Fruit fly (Drosophila melanogaster) whole organism, embryonic: Measurements from ENCODE around the gene Jhbp2.
A peak's percentile ranks its signal among the peaks of the same experiment; 100 is the strongest.

Experiments
- Atf3 ChIP-seq: fragments of 200-800 bp; sonication (Bioruptor generic); optimal IDR thresholded peaks from 3 replicates; lab custom pipeline; 2016; ENCODE audit warnings: missing biosample characterization, missing genetic modification characterization
- CG10366 ChIP-seq: fragments of 200-800 bp; sonication (Bioruptor generic); IDR thresholded peaks from 2 replicates; pipeline ENCODE4 v1.3.6; 2022; ENCODE audit warnings: missing biosample characterization, missing genetic modification characterization
- CG10959 ChIP-seq: fragments of 200-800 bp; sonication (Bioruptor generic); IDR thresholded peaks from 2 replicates; pipeline ENCODE4 v1.3.6; 2022; ENCODE audit warnings: missing biosample characterization, missing genetic modification characterization
- CG12071 ChIP-seq: fragments of 200-800 bp; sonication (Bioruptor generic); optimal IDR thresholded peaks from 3 replicates; lab custom pipeline; 2018; ENCODE audit warnings: missing biosample characterization, mild to moderate bottlenecking, missing genetic modification characterization
- CG18262 ChIP-seq: fragments of 200-800 bp; optimal IDR thresholded peaks from 3 replicates; lab custom pipeline; 2019; ENCODE audit warnings: missing biosample characterization, mild to moderate bottlenecking, missing genetic modification characterization, moderate library complexity
- CG2120 ChIP-seq: fragments of 200-800 bp; sonication (Bioruptor generic); optimal IDR thresholded peaks from 3 replicates; lab custom pipeline; 2016; ENCODE audit warnings: missing biosample characterization, missing genetic modification characterization
- CG30403 ChIP-seq: fragments of 200-800 bp; sonication (Bioruptor generic); optimal IDR thresholded peaks from 3 replicates; lab custom pipeline; 2016; ENCODE audit warnings: missing biosample characterization, missing genetic modification characterization
- CG3065 ChIP-seq: fragments of 200-800 bp; sonication (Bioruptor generic); optimal IDR thresholded peaks from 2 replicates; lab custom pipeline; 2016; ENCODE audit warnings: missing biosample characterization, missing genetic modification characterization
- CG32767 ChIP-seq: fragments of 200-800 bp; sonication (Bioruptor generic); IDR thresholded peaks from 2 replicates; pipeline ENCODE4 v1.3.6; 2022; ENCODE audit warnings: missing biosample characterization, missing genetic modification characterization
- CG4424 ChIP-seq: fragments of 200-800 bp; sonication (Bioruptor generic); optimal IDR thresholded peaks from 3 replicates; lab custom pipeline; 2016; ENCODE audit warnings: missing biosample characterization, missing genetic modification characterization
- CG4707 ChIP-seq: fragments of 200-800 bp; sonication (Bioruptor generic); optimal IDR thresholded peaks from 2 replicates; lab custom pipeline; 2018; ENCODE audit warnings: missing biosample characterization, mild to moderate bottlenecking, missing genetic modification characterization, moderate library complexity
- CG4820 ChIP-seq: fragments of 200-800 bp; sonication (Bioruptor generic); optimal IDR thresholded peaks from 3 replicates; lab custom pipeline; 2016; ENCODE audit warnings: missing biosample characterization, missing genetic modification characterization
- CG4854 ChIP-seq: fragments of 200-800 bp; sonication (Bioruptor generic); optimal IDR thresholded peaks from 2 replicates; lab custom pipeline; 2016; ENCODE audit warnings: missing biosample characterization, missing genetic modification characterization, inconsistent platforms
- CG7357 ChIP-seq: fragments of 200-800 bp; sonication (Bioruptor generic); IDR thresholded peaks from 3 replicates; pipeline ENCODE4 v1.3.6; 2022; ENCODE audit warnings: missing biosample characterization, missing genetic modification characterization
- CG7963 ChIP-seq: fragments of 200-800 bp; sonication (Bioruptor generic); IDR thresholded peaks from 3 replicates; pipeline ENCODE4 v1.3.6; 2022; ENCODE audit warnings: missing biosample characterization, missing genetic modification characterization; ENCODE audit not compliant: partially characterized antibody
- CG9727 ChIP-seq: fragments of 200-800 bp; sonication (Bioruptor generic); optimal IDR thresholded peaks from 3 replicates; lab custom pipeline; 2017; ENCODE audit warnings: missing biosample characterization, mild to moderate bottlenecking, missing genetic modification characterization
- CG9797 ChIP-seq: fragments of 200-800 bp; sonication (Bioruptor generic); optimal IDR thresholded peaks from 3 replicates; lab custom pipeline; 2018; ENCODE audit warnings: missing biosample characterization, mild to moderate bottlenecking, missing genetic modification characterization
- Chrac-16 ChIP-seq: fragments of 200-800 bp; sonication (Bioruptor generic); optimal IDR thresholded peaks from 3 replicates; lab custom pipeline; 2016; ENCODE audit warnings: missing biosample characterization, missing genetic modification characterization
- Deaf1 ChIP-seq: fragments of 200-800 bp; optimal IDR thresholded peaks from 3 replicates; lab custom pipeline; 2019; ENCODE audit warnings: missing biosample characterization, mild to moderate bottlenecking, missing genetic modification characterization, moderate library complexity
- HLH4C ChIP-seq: fragments of 200-800 bp; sonication (Bioruptor generic); IDR thresholded peaks from 3 replicates; pipeline ENCODE4 v1.3.6; 2022; ENCODE audit warnings: missing biosample characterization, missing genetic modification characterization; ENCODE audit not compliant: partially characterized antibody
- HmgD ChIP-seq: fragments of 200-800 bp; sonication (Bioruptor generic); optimal IDR thresholded peaks from 3 replicates; lab custom pipeline; 2016; ENCODE audit warnings: missing biosample characterization, missing genetic modification characterization
- Med ChIP-seq: fragments of 200-800 bp; sonication (Bioruptor generic); peaks from one replicate; lab custom pipeline; 2016; ENCODE audit warnings: missing biosample characterization, missing genetic modification characterization, mild to moderate bottlenecking, inconsistent platforms, moderate library complexity
- NFAT ChIP-seq: fragments of 200-800 bp; sonication (Bioruptor generic); IDR thresholded peaks from 2 replicates; pipeline ENCODE4 v1.3.6; 2022; ENCODE audit warnings: missing biosample characterization, missing genetic modification characterization
- Nf-YA ChIP-seq: fragments of 200-800 bp; sonication (Bioruptor generic); IDR thresholded peaks from 2 replicates; pipeline ENCODE4 v1.3.6; 2022; ENCODE audit warnings: missing biosample characterization, missing genetic modification characterization
- Oaz ChIP-seq: fragments of 200-800 bp; sonication (Bioruptor generic); IDR thresholded peaks from 2 replicates; pipeline ENCODE4 v1.3.6; 2022; ENCODE audit warnings: missing biosample characterization, missing genetic modification characterization
- Pdp1 ChIP-seq, 2 experiments: fragments of 200-800 bp; sonication (Bioruptor generic); optimal IDR thresholded peaks; 3 replicates each; lab custom pipeline; 2016; ENCODE audit warnings: missing biosample characterization in 2 of 2, missing genetic modification characterization in 2 of 2, mild to moderate bottlenecking in 1 of 2, moderate library complexity in 1 of 2
- Trl ChIP-seq, 3 experiments: fragments of >200 bp in 2 of 3; fragments of 200-800 bp in 1 of 3; sonication (Bioruptor generic) in 1 of 3; optimal IDR thresholded peaks; 2 replicates in 1 of 3; 3 replicates in 2 of 3; lab custom pipeline; 2016 to 2017; ENCODE audit warnings: missing biosample characterization in 1 of 3, missing genetic modification characterization in 1 of 3
- YL-1 ChIP-seq: fragments of 200-800 bp; sonication (Bioruptor generic); optimal IDR thresholded peaks from 3 replicates; lab custom pipeline; 2017; ENCODE audit warnings: missing biosample characterization, mild to moderate bottlenecking, missing genetic modification characterization
- dpn ChIP-seq, 2 experiments: fragments of 200-800 bp; sonication (Bioruptor generic); optimal IDR thresholded peaks; 3 replicates each; lab custom pipeline; 2016; ENCODE audit warnings: missing biosample characterization in 2 of 2, missing genetic modification characterization in 2 of 2
- dysf ChIP-seq: fragments of 200-800 bp; sonication (Bioruptor generic); IDR thresholded peaks from 3 replicates; pipeline ENCODE4 v1.3.6; 2022; ENCODE audit warnings: missing biosample characterization, missing genetic modification characterization
- hkb ChIP-seq, 2 experiments: fragments of 200-800 bp in 1 of 2; fragments of >200 bp in 1 of 2; sonication (Bioruptor generic) in 1 of 2; IDR thresholded peaks in 1 of 2; optimal IDR thresholded peaks in 1 of 2; 2 replicates each; pipeline versions ENCODE4 v1.3.6 to Lab custom; 2017 to 2022; ENCODE audit warnings: missing biosample characterization in 1 of 2, missing genetic modification characterization in 1 of 2
- insv ChIP-seq, 2 experiments: fragments of 200-800 bp; sonication (Bioruptor generic); optimal IDR thresholded peaks; 3 replicates each; lab custom pipeline; 2016 to 2018; ENCODE audit warnings: missing biosample characterization in 2 of 2, missing genetic modification characterization in 2 of 2
- nmo ChIP-seq: fragments of 200-800 bp; sonication (Bioruptor generic); optimal IDR thresholded peaks from 2 replicates; lab custom pipeline; 2018; ENCODE audit warnings: missing biosample characterization, mild to moderate bottlenecking, missing genetic modification characterization, moderate library complexity
- org-1 ChIP-seq: fragments of 200-800 bp; sonication (Bioruptor generic); optimal IDR thresholded peaks from 2 replicates; lab custom pipeline; 2017; ENCODE audit warnings: missing biosample characterization, missing genetic modification characterization
- pan ChIP-seq, 4 experiments: fragments of >200 bp in 3 of 4; fragments of 200-800 bp in 1 of 4; sonication (Bioruptor generic) in 1 of 4; optimal IDR thresholded peaks in 3 of 4; IDR thresholded peaks in 1 of 4; 2 replicates each; pipeline versions ENCODE4 v1.3.6 to Lab custom; 2017 to 2022; ENCODE audit warnings: missing biosample characterization in 2 of 4, missing genetic modification characterization in 2 of 4, mixed read lengths in 1 of 4
- prd ChIP-seq, 3 experiments: fragments of >200 bp in 2 of 3; fragments of 200-800 bp in 1 of 3; sonication (Bioruptor generic) in 1 of 3; optimal IDR thresholded peaks in 2 of 3; IDR thresholded peaks in 1 of 3; 2 replicates in 2 of 3; 3 replicates in 1 of 3; pipeline versions ENCODE4 v1.3.6 to Lab custom; 2017 to 2022; ENCODE audit warnings: missing biosample characterization in 1 of 3, missing genetic modification characterization in 1 of 3
- row ChIP-seq: fragments of 200-800 bp; sonication (Bioruptor generic); IDR thresholded peaks from 3 replicates; pipeline ENCODE4 v1.3.6; 2022; ENCODE audit warnings: missing biosample characterization, missing genetic modification characterization
- sens ChIP-seq: fragments of 200-800 bp; sonication (Bioruptor generic); peaks from one replicate; lab custom pipeline; 2016; ENCODE audit warnings: missing biosample characterization, missing genetic modification characterization
- sisA ChIP-seq: fragments of 200-800 bp; sonication (Bioruptor generic); IDR thresholded peaks from 2 replicates; pipeline ENCODE4 v1.3.6; 2022; ENCODE audit warnings: missing biosample characterization, missing genetic modification characterization
- sug ChIP-seq: fragments of 200-800 bp; optimal IDR thresholded peaks from 2 replicates; lab custom pipeline; 2019; ENCODE audit warnings: missing biosample characterization, mild to moderate bottlenecking, missing genetic modification characterization, moderate library complexity
- vvl ChIP-seq: fragments of 200-800 bp; sonication (Bioruptor generic); IDR thresholded peaks from 2 replicates; pipeline ENCODE4 v1.3.6; 2022; ENCODE audit warnings: missing biosample characterization, missing genetic modification characterization
- wek ChIP-seq: fragments of 200-800 bp; sonication (Bioruptor generic); optimal IDR thresholded peaks from 3 replicates; lab custom pipeline; 2018; ENCODE audit warnings: missing biosample characterization, mild to moderate bottlenecking, missing genetic modification characterization, moderate library complexity
- zfh1 ChIP-seq: fragments of 200-800 bp; sonication (Bioruptor generic); IDR thresholded peaks from 3 replicates; pipeline ENCODE4 v1.3.6; 2022; ENCODE audit warnings: missing biosample characterization, missing genetic modification characterization
- zfh2 ChIP-seq: fragments of 200-800 bp; sonication (Bioruptor generic); optimal IDR thresholded peaks from 2 replicates; lab custom pipeline; 2016; ENCODE audit warnings: missing biosample characterization, missing genetic modification characterization

The Jhbp2 gene

dm6 chr3R:4975315-4975777, 14.2 kb upstream of the Jhbp2 start (continued):
- peak; percentile 19 for TF ChIP-seq org-1 (GFP tag; lab: Kevin White, UChicago)
- TF ChIP-seq, all 482 proteins: peak for 117

dm6 chr3R:4974514-4975314, 13.6 kb upstream of the Jhbp2 start:
- TF ChIP-seq sug: no peak
- peak; percentile 51 for TF ChIP-seq CG18262 (tag; lab: Kevin White, UChicago)
- TF ChIP-seq CG30403: peak; percentile 47
- 0 out of 2 replicates have a peak, but pooled peaks have one; percentile 16 for TF ChIP-seq sisA (GFP tag; lab: Robert Waterston, UW)
- no peak for TF ChIP-seq CG2120 (GFP tag; lab: Kevin White, UChicago)
- no peak for TF ChIP-seq dpn (GFP tag; optimal IDR thresholded peaks at IDR 0.05; lab: Kevin White, UChicago)
- TF ChIP-seq Med (GFP tag; lab: Kevin White, UChicago): peak; percentile 60
- 0 out of 3 replicates have a peak, but pooled peaks have one; percentile 26 for TF ChIP-seq HLH4C (GFP tag; lab: Robert Waterston, UW)
- TF ChIP-seq CG4854 (GFP tag; lab: Kevin White, UChicago): no peak
- 0 out of 2 replicates have a peak, but pooled peaks have one; percentile 22 for TF ChIP-seq CG32767 (GFP tag; lab: Robert Waterston, UW)
- peak; percentile 21 for TF ChIP-seq Chrac-16 (GFP tag; lab: Kevin White, UChicago)
- peak; percentile 3 for TF ChIP-seq CG4820 (GFP tag; lab: Kevin White, UChicago)
- TF ChIP-seq CG7357 (GFP tag; lab: Robert Waterston, UW): no peak
- peak; percentile 69 for TF ChIP-seq Deaf1 (tag; lab: Kevin White, UChicago)
- TF ChIP-seq HmgD (GFP tag; lab: Kevin White, UChicago): peak; percentile 11
- TF ChIP-seq pan (optimal IDR thresholded peaks at IDR 0.05; lab: Kevin White, UChicago): peak in 1 of 2 experiments; percentile 5
- TF ChIP-seq pan (GFP tag; optimal IDR thresholded peaks at IDR 0.05 in 1 of 2, IDR thresholded peaks at IDR 0.05 in 1 of 2): peak in 1 of 2 experiments; percentile 12
- peak; percentile 47; the same call in 1 of the 3 replicates for TF ChIP-seq zfh1 (GFP tag; lab: Robert Waterston, UW)
- 0 out of 3 replicates have a peak, but pooled peaks have one; percentile 34 for TF ChIP-seq dysf
- peak; percentile 8 for TF ChIP-seq YL-1 (GFP tag; lab: Kevin White, UChicago)
- TF ChIP-seq sens: peak; percentile 91
- TF ChIP-seq vvl (GFP tag; lab: Robert Waterston, UW): 0 out of 2 replicates have a peak, but pooled peaks have one; percentile 28
- TF ChIP-seq Nf-YA (GFP tag; lab: Robert Waterston, UW): 0 out of 2 replicates have a peak, but pooled peaks have one; percentile 8
- TF ChIP-seq zfh2 (GFP tag; lab: Kevin White, UChicago): no peak
- peak; percentile 43; the same call in 2 of the 3 replicates for TF ChIP-seq row (GFP tag; lab: Robert Waterston, UW)
- peak; percentile 25 for TF ChIP-seq CG12071 (GFP tag; lab: Kevin White, UChicago)
- TF ChIP-seq CG10366 (GFP tag; lab: Robert Waterston, UW): 0 out of 2 replicates have a peak, but pooled peaks have one; percentile 8
- TF ChIP-seq CG3065 (GFP tag; lab: Kevin White, UChicago): peak; percentile 18
- TF ChIP-seq prd (optimal IDR thresholded peaks at IDR 0.05; lab: Kevin White, UChicago): no peak
- no peak for TF ChIP-seq prd (GFP tag; IDR thresholded peaks at IDR 0.05; lab: Robert Waterston, UW)
- TF ChIP-seq Pdp1 (GFP tag; optimal IDR thresholded peaks at IDR 0.05; lab: Kevin White, UChicago): peak in 1 of 2 experiments; percentile 19
- TF ChIP-seq NFAT (GFP tag; lab: Robert Waterston, UW): peak; percentile 31; the same call in 1 of the 2 replicates
- TF ChIP-seq Oaz (GFP tag; lab: Robert Waterston, UW): no peak
- peak; percentile 25 for TF ChIP-seq wek (GFP tag; lab: Kevin White, UChicago)
- TF ChIP-seq nmo (GFP tag; lab: Kevin White, UChicago): peak; percentile 42
- TF ChIP-seq CG4424 (GFP tag; lab: Kevin White, UChicago): peak; percentile 17
- TF ChIP-seq CG9727 (GFP tag; lab: Kevin White, UChicago): peak; percentile 56
- TF ChIP-seq CG4707: peak; percentile 13
- TF ChIP-seq CG9797 (GFP tag; lab: Kevin White, UChicago): no peak
- peak; percentile 14 for TF ChIP-seq hkb (optimal IDR thresholded peaks at IDR 0.05; lab: Kevin White, UChicago)
- TF ChIP-seq hkb (GFP tag; IDR thresholded peaks at IDR 0.05; lab: Robert Waterston, UW): no peak
- peak; percentile 51; the same call in 1 of the 3 replicates for TF ChIP-seq CG7963
- TF ChIP-seq Atf3: no peak
- TF ChIP-seq CG10959 (GFP tag; lab: Robert Waterston, UW): 0 out of 2 replicates have a peak, but pooled peaks have one; percentile 11
- no peak for TF ChIP-seq Trl (optimal IDR thresholded peaks at IDR 0.05; lab: Kevin White, UChicago)
- TF ChIP-seq Trl (GFP tag; optimal IDR thresholded peaks at IDR 0.05; lab: Kevin White, UChicago): peak; percentile 27
- no peak for TF ChIP-seq insv (GFP tag; optimal IDR thresholded peaks at IDR 0.05; lab: Kevin White, UChicago)
